Worm (Caenorhabditis elegans) whole organism, young adult: ENCODE data around the gene Y57G11C.46.

Source experiments
- B0019.2 ChIP-seq: fragments of 200-800 bp; sonication (Bioruptor generic); conservative IDR thresholded peaks from 2 replicates; pipeline ENCODE4 v1.3.6; 2022; ENCODE audit warnings: missing genetic modification reagents, missing genetic modification characterization, missing compliant biosample characterization
- D2030.7 ChIP-seq: fragments of 200-800 bp; sonication (Bioruptor generic); IDR thresholded peaks from 2 replicates; pipeline ENCODE4 v1.3.6; 2022; ENCODE audit warnings: missing genetic modification reagents, missing genetic modification characterization, missing compliant biosample characterization
- F22D6.2 ChIP-seq: sonication (generic microtip); optimal IDR thresholded peaks from 2 replicates; lab custom pipeline; 2016; ENCODE audit warnings: mild to moderate bottlenecking, missing genetic modification characterization, missing compliant biosample characterization
- F23B12.7 ChIP-seq: sonication (generic microtip); optimal IDR thresholded peaks from 2 replicates; lab custom pipeline; 2017; ENCODE audit warnings: missing genetic modification characterization, mild to moderate bottlenecking, missing compliant biosample characterization, antibody characterized with exemption, moderate library complexity; ENCODE audit not compliant: insufficient read depth
- F37B4.10 ChIP-seq: fragments of 200-800 bp; sonication (Bioruptor generic); IDR thresholded peaks from 2 replicates; pipeline ENCODE4 v1.3.6; 2022; ENCODE audit warnings: missing genetic modification characterization, missing compliant biosample characterization
- T26A5.8 ChIP-seq: sonication (generic microtip); optimal IDR thresholded peaks from 2 replicates; lab custom pipeline; 2016; ENCODE audit warnings: missing genetic modification characterization, missing compliant biosample characterization
- Y53F4B.3 ChIP-seq: fragments of 200-800 bp; sonication (Bioruptor generic); IDR thresholded peaks from 2 replicates; pipeline ENCODE4 v1.3.6; 2022; ENCODE audit warnings: missing genetic modification reagents, missing genetic modification characterization, missing compliant biosample characterization
- Y53G8AR.9 ChIP-seq: fragments of 200-800 bp; sonication (Bioruptor generic); conservative IDR thresholded peaks from 2 replicates; pipeline ENCODE4 v1.3.6; 2022; ENCODE audit warnings: missing genetic modification reagents, missing genetic modification characterization, missing compliant biosample characterization
- Y56A3A.18 ChIP-seq: fragments of 200-800 bp; sonication (Bioruptor generic); IDR thresholded peaks from 2 replicates; pipeline ENCODE4 v1.3.6; 2022; ENCODE audit warnings: missing genetic modification reagents, missing genetic modification characterization, missing compliant biosample characterization
- ama-1 ChIP-seq, 3 experiments: fragments of 150-350 bp in 1 of 3; sonication (generic microtip) in 2 of 3; optimal IDR thresholded peaks; 2 replicates each; lab custom pipeline; 2014 to 2018; ENCODE audit warnings: missing biosample characterization in 2 of 3, missing genetic modification characterization in 2 of 3, missing genetic modification reagents in 2 of 3
- aptf-2 ChIP-seq: fragments of 200-800 bp; sonication (Bioruptor generic); conservative IDR thresholded peaks from 2 replicates; pipeline ENCODE4 v1.3.6; 2022; ENCODE audit warnings: missing genetic modification reagents, missing genetic modification characterization, missing compliant biosample characterization
- atf-7 ChIP-seq: sonication (generic microtip); optimal IDR thresholded peaks from 2 replicates; lab custom pipeline; 2017; ENCODE audit warnings: mild to moderate bottlenecking, missing genetic modification characterization, missing compliant biosample characterization
- attf-6 ChIP-seq: fragments of 200-800 bp; sonication (Bioruptor generic); IDR thresholded peaks from 2 replicates; pipeline ENCODE4 v1.3.6; 2022; ENCODE audit warnings: missing genetic modification reagents, missing genetic modification characterization, missing compliant biosample characterization
- bed-1 ChIP-seq: fragments of 200-800 bp; sonication (Bioruptor generic); IDR thresholded peaks from 2 replicates; pipeline ENCODE4 v1.3.6; 2022; ENCODE audit warnings: missing genetic modification reagents, missing genetic modification characterization, missing compliant biosample characterization
- ccch-3 ChIP-seq: fragments of 200-800 bp; sonication (Bioruptor generic); optimal IDR thresholded peaks from 2 replicates; lab custom pipeline; 2018; ENCODE audit warnings: mild to moderate bottlenecking, missing genetic modification characterization, missing compliant biosample characterization
- ceh-100 ChIP-seq: fragments of 200-800 bp; sonication (Bioruptor generic); IDR thresholded peaks from 2 replicates; pipeline ENCODE4 v1.3.6; 2022; ENCODE audit warnings: missing genetic modification reagents, missing genetic modification characterization, missing compliant biosample characterization
- ceh-27 ChIP-seq: fragments of 200-800 bp; sonication (Bioruptor generic); optimal IDR thresholded peaks from 2 replicates; lab custom pipeline; 2018; ENCODE audit warnings: mild to moderate bottlenecking, missing genetic modification characterization, moderate library complexity, missing compliant biosample characterization
- egl-44 ChIP-seq: fragments of 200-800 bp; sonication (Bioruptor generic); IDR thresholded peaks from 2 replicates; pipeline ENCODE4 v1.3.6; 2022; ENCODE audit warnings: missing genetic modification reagents, missing genetic modification characterization, missing compliant biosample characterization
- him-1 ChIP-seq: sonication (generic microtip); optimal IDR thresholded peaks from 2 replicates; lab custom pipeline; 2016; ENCODE audit warnings: missing genotype, missing genetic modification reagents, missing genetic modification characterization, missing compliant biosample characterization
- hlh-12 ChIP-seq: sonication (generic microtip); optimal IDR thresholded peaks from 2 replicates; lab custom pipeline; 2016; ENCODE audit warnings: missing genetic modification characterization, missing compliant biosample characterization
- hmg-1.2 ChIP-seq: fragments of 200-800 bp; sonication (Bioruptor generic); IDR thresholded peaks from 2 replicates; pipeline ENCODE4 v1.3.6; 2022; ENCODE audit warnings: missing genetic modification reagents, missing genetic modification characterization, missing compliant biosample characterization
- hmg-20 ChIP-seq: fragments of 200-800 bp; sonication (Bioruptor generic); IDR thresholded peaks from 2 replicates; pipeline ENCODE4 v1.3.6; 2022; ENCODE audit warnings: missing genetic modification reagents, missing genetic modification characterization, missing compliant biosample characterization
- lag-1 ChIP-seq: fragments of 200-800 bp; sonication (Bioruptor generic); IDR thresholded peaks from 2 replicates; pipeline ENCODE4 v1.3.6; 2022; ENCODE audit warnings: missing genetic modification reagents, missing genetic modification characterization, missing compliant biosample characterization
- let-526 ChIP-seq: fragments of 200-800 bp; sonication (Bioruptor generic); IDR thresholded peaks from 2 replicates; pipeline ENCODE4 v1.3.6; 2022; ENCODE audit warnings: missing genetic modification reagents, missing genetic modification characterization, missing compliant biosample characterization
- let-607 ChIP-seq, 2 experiments: fragments of 200-800 bp in 1 of 2; sonication (Bioruptor generic) in 1 of 2; sonication (generic microtip) in 1 of 2; optimal IDR thresholded peaks; 2 replicates each; lab custom pipeline; 2016 to 2018; ENCODE audit warnings: mild to moderate bottlenecking in 2 of 2, missing compliant biosample characterization in 2 of 2, missing genetic modification characterization in 2 of 2, moderate library complexity in 2 of 2, missing genotype in 1 of 2
- lin-35 ChIP-seq, 3 experiments: fragments of 150-350 bp in 2 of 3; sonication (generic microtip) in 1 of 3; optimal IDR thresholded peaks; 2 replicates each; lab custom pipeline; 2014 to 2018; ENCODE audit warnings: missing biosample characterization in 3 of 3, missing genetic modification characterization in 3 of 3, missing genetic modification reagents in 3 of 3
- madf-3 ChIP-seq: fragments of 200-800 bp; sonication (Bioruptor generic); IDR thresholded peaks from 2 replicates; pipeline ENCODE4 v1.3.6; 2022; ENCODE audit warnings: missing genetic modification reagents, missing genetic modification characterization, missing compliant biosample characterization
- madf-6 ChIP-seq: fragments of 200-800 bp; sonication (Bioruptor generic); IDR thresholded peaks from 2 replicates; pipeline ENCODE4 v1.3.6; 2022; ENCODE audit warnings: missing genetic modification reagents, missing genetic modification characterization, missing compliant biosample characterization
- mel-28 ChIP-seq: sonication (generic microtip); optimal IDR thresholded peaks from 2 replicates; lab custom pipeline; 2016; ENCODE audit warnings: borderline replicate concordance, mild to moderate bottlenecking, missing genetic modification characterization, missing compliant biosample characterization
- mes-4 ChIP-seq: sonication (generic microtip); optimal IDR thresholded peaks from 2 replicates; lab custom pipeline; 2016; ENCODE audit warnings: missing genotype, missing genetic modification characterization, missing compliant biosample characterization
- nfya-1 ChIP-seq: sonication (generic microtip); optimal IDR thresholded peaks from 2 replicates; lab custom pipeline; 2017; ENCODE audit warnings: antibody characterized with exemption, missing compliant biosample characterization, missing genetic modification characterization, borderline replicate concordance; ENCODE audit not compliant: insufficient read depth
- nfya-2 ChIP-seq: fragments of 200-800 bp; sonication (Bioruptor generic); IDR thresholded peaks from 2 replicates; pipeline ENCODE4 v1.3.6; 2022; ENCODE audit warnings: missing genetic modification reagents, missing genetic modification characterization, missing compliant biosample characterization
- nhr-120 ChIP-seq: fragments of 200-800 bp; sonication (Bioruptor generic); IDR thresholded peaks from 2 replicates; pipeline ENCODE4 v1.3.6; 2022; ENCODE audit warnings: missing genetic modification characterization, missing compliant biosample characterization
- nhr-179 ChIP-seq: sonication (generic microtip); optimal IDR thresholded peaks from 2 replicates; lab custom pipeline; 2016; ENCODE audit warnings: mild to moderate bottlenecking, missing genetic modification characterization, missing compliant biosample characterization
- nhr-27 ChIP-seq: fragments of 200-800 bp; sonication (Bioruptor generic); optimal IDR thresholded peaks from 2 replicates; lab custom pipeline; 2018; ENCODE audit warnings: mild to moderate bottlenecking, missing genetic modification characterization, moderate library complexity, missing compliant biosample characterization
- nhr-90 ChIP-seq: sonication (generic microtip); optimal IDR thresholded peaks from 2 replicates; lab custom pipeline; 2016; ENCODE audit warnings: missing genotype, mild to moderate bottlenecking, missing genetic modification characterization, missing compliant biosample characterization
- snpc-3.4 ChIP-seq: sonication (generic microtip); optimal IDR thresholded peaks from 2 replicates; lab custom pipeline; 2017; ENCODE audit warnings: missing genetic modification characterization, mild to moderate bottlenecking, missing compliant biosample characterization, antibody characterized with exemption, moderate library complexity, missing genotype, missing genetic modification reagents
- snpc-4 ChIP-seq, 5 experiments: fragments of 150-350 bp in 1 of 5; sonication (generic microtip) in 4 of 5; optimal IDR thresholded peaks; 2 replicates each; lab custom pipeline; 2014 to 2018; ENCODE audit warnings: missing genetic modification characterization in 5 of 5, missing biosample characterization in 3 of 5, antibody characterized with exemption in 2 of 5, mild to moderate bottlenecking in 2 of 5, missing compliant biosample characterization in 2 of 5, missing genotype in 2 of 5, moderate library complexity in 2 of 5, missing genetic modification reagents in 1 of 5
- unc-62 ChIP-seq: fragments of 150-350 bp; optimal IDR thresholded peaks from 2 replicates; lab custom pipeline; 2014; ENCODE audit warnings: missing biosample characterization, missing genetic modification reagents, missing genetic modification characterization
- zfh-2 ChIP-seq: fragments of 200-800 bp; sonication (Bioruptor generic); conservative IDR thresholded peaks from 2 replicates; pipeline ENCODE4 v1.3.6; 2022; ENCODE audit warnings: missing genetic modification reagents, missing genetic modification characterization, missing compliant biosample characterization
- ztf-22 ChIP-seq: fragments of 200-800 bp; sonication (Bioruptor generic); optimal IDR thresholded peaks from 2 replicates; lab custom pipeline; 2018; ENCODE audit warnings: mild to moderate bottlenecking, missing genetic modification characterization, moderate library complexity, missing compliant biosample characterization
- ztf-28 ChIP-seq: fragments of 200-800 bp; sonication (Bioruptor generic); IDR thresholded peaks from 2 replicates; pipeline ENCODE4 v1.3.6; 2022; ENCODE audit warnings: missing genetic modification reagents, missing genetic modification characterization, missing compliant biosample characterization
- ztf-3 ChIP-seq: fragments of 200-800 bp; sonication (Bioruptor generic); optimal IDR thresholded peaks from 2 replicates; lab custom pipeline; 2018; ENCODE audit warnings: mild to moderate bottlenecking, missing genetic modification characterization, missing compliant biosample characterization
- ztf-6 ChIP-seq: fragments of 200-800 bp; sonication (Bioruptor generic); IDR thresholded peaks from 2 replicates; pipeline ENCODE4 v1.3.6; 2022; ENCODE audit warnings: missing genetic modification reagents, missing genetic modification characterization, missing compliant biosample characterization

Gene Y57G11C.46

DNA sequence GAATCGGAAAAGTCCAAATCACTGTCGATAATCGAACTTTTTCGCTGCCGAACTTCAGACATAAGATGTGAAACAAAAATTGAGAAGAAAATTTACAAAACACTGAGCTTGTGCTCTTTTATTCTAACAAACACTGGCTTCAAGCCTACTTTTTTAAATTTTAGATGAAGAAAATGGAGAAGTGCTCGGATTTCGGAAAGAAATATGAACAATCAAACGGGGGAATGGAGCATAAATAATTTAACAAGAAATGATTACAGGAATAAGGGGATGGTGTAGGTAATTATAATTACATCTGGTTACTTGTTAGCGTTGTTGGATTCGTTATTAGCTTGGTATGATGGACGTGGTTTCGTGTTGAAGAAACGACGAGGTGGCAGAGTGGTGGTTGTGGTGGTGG, 44.9 kb downstream of the Y57G11C.46 start, which contains the start of gene degl-1:
Gene degl-1 (minus strand): TSS at position 101 of the 400 bp plus-strand sequence.
- TF ChIP-seq ceh-27 = no peak
- no peak for TF ChIP-seq mes-4
- no peak for TF ChIP-seq F37B4.10 (GFP tag; lab: Robert Waterston, UW)
- no peak for TF ChIP-seq madf-3
- TF ChIP-seq ztf-3 = no peak
- no peak for TF ChIP-seq ztf-28 (GFP tag; lab: Robert Waterston, UW)
- no peak for TF ChIP-seq hlh-12 (tag; lab: Kevin White, UChicago)
- no peak for TF ChIP-seq F23B12.7
- no peak for TF ChIP-seq unc-62 (GFP tag; lab: Kevin White, UChicago)
- no peak for TF ChIP-seq Y53F4B.3 (GFP tag; lab: Robert Waterston, UW)
- TF ChIP-seq atf-7 = no peak
- no peak for TF ChIP-seq ama-1 (optimal IDR thresholded peaks at IDR 0.05; lab: Kevin White, UChicago)
- no peak for TF ChIP-seq ama-1 (GFP tag; optimal IDR thresholded peaks at IDR 0.05; lab: Kevin White, UChicago)
- TF ChIP-seq mel-28 (tag; lab: Kevin White, UChicago) = no peak
- TF ChIP-seq nfya-2 (GFP tag; lab: Robert Waterston, UW) = no peak
- no peak for TF ChIP-seq aptf-2 (GFP tag; lab: Robert Waterston, UW)

DNA sequence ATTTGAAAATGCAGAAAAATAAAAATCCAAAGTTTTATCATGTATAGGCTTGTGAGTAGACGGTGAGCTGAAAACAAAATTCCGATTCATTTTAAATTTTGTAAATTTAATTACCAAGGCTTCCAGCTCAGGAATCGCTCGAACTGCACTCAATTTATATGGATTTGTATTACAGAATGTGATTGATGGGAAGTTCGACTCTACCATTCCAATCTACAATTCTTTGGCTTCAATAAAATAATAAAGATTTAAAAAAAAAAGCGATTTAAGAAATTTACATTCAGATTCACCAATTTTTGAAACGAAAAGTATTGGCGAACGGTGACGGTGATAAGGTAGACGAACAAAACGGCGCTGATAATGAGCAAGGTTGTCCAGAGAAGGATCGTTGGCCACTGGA, 45.5 kb downstream of the Y57G11C.46 start:
- TF ChIP-seq him-1 = peak; percentile 41
- TF ChIP-seq nhr-179 (tag; lab: Kevin White, UChicago) = no peak
- no peak for TF ChIP-seq nhr-27 (tag; lab: Kevin White, UChicago)
- no peak for TF ChIP-seq egl-44 (GFP tag; lab: Robert Waterston, UW)
- no peak for TF ChIP-seq let-607 (tag; optimal IDR thresholded peaks at IDR 0.05; lab: Kevin White, UChicago)
- no peak for TF ChIP-seq bed-1 (GFP tag; lab: Robert Waterston, UW)
- no peak for TF ChIP-seq snpc-4 (GFP tag; optimal IDR thresholded peaks at IDR 0.05; lab: Kevin White, UChicago)
- peak in 1 of 4 experiments; percentile 73 for TF ChIP-seq snpc-4 (tag; optimal IDR thresholded peaks at IDR 0.05; lab: Kevin White, UChicago)
- no peak for TF ChIP-seq nhr-120 (GFP tag; lab: Robert Waterston, UW)
- TF ChIP-seq snpc-3.4 (tag; lab: Kevin White, UChicago) = no peak
- no peak for TF ChIP-seq madf-6 (GFP tag; lab: Robert Waterston, UW)
- 0 out of 2 replicates have a peak, but pooled peaks have one; percentile 34 for TF ChIP-seq Y53G8AR.9 (GFP tag; lab: Robert Waterston, UW)
- TF ChIP-seq attf-6 = peak; percentile 77
- TF ChIP-seq lin-35 (GFP tag; optimal IDR thresholded peaks at IDR 0.05; lab: Kevin White, UChicago) = no peak
- no peak for TF ChIP-seq ztf-6 (GFP tag; lab: Robert Waterston, UW)
- TF ChIP-seq lag-1 (GFP tag; lab: Robert Waterston, UW) = no peak
- TF ChIP-seq T26A5.8 = no peak
- TF ChIP-seq, all 124 proteins: peak for 4

DNA sequence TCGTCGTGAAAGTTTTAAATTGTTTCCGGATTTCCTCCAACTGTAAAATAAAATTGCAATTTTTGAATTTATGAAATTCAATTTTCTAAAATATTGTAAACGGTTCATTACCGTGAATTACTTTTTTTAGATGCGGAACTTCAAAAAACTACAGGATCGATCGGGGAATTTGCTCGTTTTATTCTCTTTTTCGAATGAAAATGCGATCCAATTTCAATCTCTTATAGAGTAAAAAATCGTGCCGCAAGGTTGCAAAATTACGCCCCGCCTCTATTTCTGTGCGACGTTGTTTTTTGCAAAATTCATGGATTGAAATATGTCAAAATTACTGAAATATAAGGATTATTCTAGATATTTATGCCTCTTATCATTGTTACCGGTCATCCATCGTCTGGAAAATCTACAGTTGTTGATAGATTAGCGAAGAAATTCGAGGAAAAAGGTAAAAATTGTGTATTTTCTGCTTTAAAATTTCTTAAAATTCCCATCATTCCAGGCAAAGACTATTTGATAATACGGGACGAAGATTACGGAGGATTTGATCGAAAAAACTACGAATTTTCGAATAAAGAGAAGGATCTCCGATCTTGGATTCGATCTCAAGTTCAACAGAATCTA, 46.9 kb downstream of the Y57G11C.46 start, which contains the start of gene Y57G11C.43:
Gene Y57G11C.43 (plus strand): TSS at position 224 of the 618 bp plus-strand sequence.
- TF ChIP-seq zfh-2 (GFP tag; lab: Robert Waterston, UW) = no peak
- no peak for TF ChIP-seq ztf-22 (GFP tag; lab: Kevin White, UChicago)
- TF ChIP-seq hmg-20 (GFP tag; lab: Robert Waterston, UW) = no peak
- no peak for TF ChIP-seq nfya-1
- TF ChIP-seq Y56A3A.18 (GFP tag; lab: Robert Waterston, UW) = no peak
- TF ChIP-seq hmg-1.2 (GFP tag; lab: Robert Waterston, UW) = peak; percentile 27; the same call in 1 of the 2 replicates
- TF ChIP-seq B0019.2 = no peak
- TF ChIP-seq F22D6.2 (tag; lab: Kevin White, UChicago) = no peak
- TF ChIP-seq bed-1 (GFP tag; lab: Robert Waterston, UW) = no peak
- no peak for TF ChIP-seq madf-3
- TF ChIP-seq ccch-3 (GFP tag; lab: Kevin White, UChicago) = no peak
- no peak for TF ChIP-seq lag-1 (GFP tag; lab: Robert Waterston, UW)
- no peak for TF ChIP-seq aptf-2 (GFP tag; lab: Robert Waterston, UW)
- no peak for TF ChIP-seq nhr-90 (tag; lab: Kevin White, UChicago)
- TF ChIP-seq F37B4.10 (GFP tag; lab: Robert Waterston, UW) = no peak
- TF ChIP-seq unc-62 (GFP tag; lab: Kevin White, UChicago) = no peak
- TF ChIP-seq let-526 (GFP tag; lab: Robert Waterston, UW) = no peak
- TF ChIP-seq F23B12.7 = no peak
- TF ChIP-seq D2030.7 (GFP tag; lab: Robert Waterston, UW) = 0 out of 2 replicates have a peak, but pooled peaks have one; percentile 31
- no peak for TF ChIP-seq ceh-100 (GFP tag; lab: Robert Waterston, UW)
